Fruit fly (Drosophila melanogaster): ENCODE measurements around the gene Akt.

Gene Akt

dm6 chr3R:16115861-16116260 lies 16.8 kb downstream of the Akt start, which contains the start of gene Sb (continued):
- TF ChIP-seq scrt (GFP tag; optimal IDR thresholded peaks at IDR 0.05) = no peak

dm6 chr3R:16117359-16117758 lies 18.3 kb downstream of the Akt start:
- no peak for TF ChIP-seq CG8944 (GFP tag; optimal IDR thresholded peaks at IDR 0.05)
- TF ChIP-seq CG12942 (GFP tag; optimal IDR thresholded peaks at IDR 0.05) = no peak
- no peak for TF ChIP-seq mirr (GFP tag; optimal IDR thresholded peaks at IDR 0.05)
- TF ChIP-seq CHES-1-like (GFP tag; optimal IDR thresholded peaks at IDR 0.05) = no peak
- no peak for TF ChIP-seq CG18476 (GFP tag; optimal IDR thresholded peaks at IDR 0.05)
- no peak for TF ChIP-seq Ravus (GFP tag; IDR thresholded peaks at IDR 0.05)

dm6 chr3R:16119441-16119840 lies 20.4 kb downstream of the Akt start:
- TF ChIP-seq row (GFP tag; IDR thresholded peaks at IDR 0.05) (peak; percentile 38; the same call in 1 of the 3 replicates), dysf (GFP tag; IDR thresholded peaks at IDR 0.05) (peak; percentile 37; the same call in 1 of the 3 replicates), zen (tag; optimal IDR thresholded peaks at IDR 0.05) (peak; percentile 72), zfh1 (GFP tag; IDR thresholded peaks at IDR 0.05) (peak; percentile 70; the same call in 2 of the 3 replicates), tio (GFP tag; optimal IDR thresholded peaks at IDR 0.05) (peak; percentile 2), CG10209 (GFP tag; optimal IDR thresholded peaks at IDR 0.05) (peak; percentile 1), CG9727 (GFP tag; optimal IDR thresholded peaks at IDR 0.05) (peak; percentile 9), CG4404 (GFP tag; IDR thresholded peaks at IDR 0.05) (peak; percentile 22; the same call in 1 of the 2 replicates), CG14667 (GFP tag; IDR thresholded peaks at IDR 0.05) (peak; percentile 34; the same call in 1 of the 2 replicates), CG4820 (GFP tag; optimal IDR thresholded peaks at IDR 0.05) (peak; percentile 4), bsh (GFP tag; optimal IDR thresholded peaks at IDR 0.05) (peak; percentile 10 to 74), schlank (tag; optimal IDR thresholded peaks at IDR 0.05) (no peak), Xrp1 (GFP tag; IDR thresholded peaks at IDR 0.05) (peak; percentile 63; the same call in 1 of the 2 replicates), CG34224 (GFP tag; IDR thresholded peaks at IDR 0.05; ENCODE audit: partially characterized antibody) (no peak), Drgx (GFP tag; IDR thresholded peaks at IDR 0.05) (peak; percentile 89), CG10979 (tag; optimal IDR thresholded peaks at IDR 0.05) (peak; percentile 23), D19B (GFP tag; optimal IDR thresholded peaks at IDR 0.05) (peak; percentile 54), dmrt11E (tag; optimal IDR thresholded peaks at IDR 0.05) (peak; percentile 16), Chrac-16 (GFP tag; optimal IDR thresholded peaks at IDR 0.05) (no peak), ara (GFP tag; IDR thresholded peaks at IDR 0.05) (no peak), CG11504 (tag; optimal IDR thresholded peaks at IDR 0.05) (peak; percentile 22), pnt (GFP tag; optimal IDR thresholded peaks at IDR 0.05) (peak; percentile 6), Blimp-1 (GFP tag; optimal IDR thresholded peaks at IDR 0.05) (peak; percentile 16), otp (GFP tag; IDR thresholded peaks at IDR 0.05) (0 out of 3 replicates have a peak, but pooled peaks have one; percentile 24), Bgb (GFP tag; IDR thresholded peaks at IDR 0.05; ENCODE audit: partially characterized antibody) (no peak), HmgZ (tag; optimal IDR thresholded peaks at IDR 0.05) (no peak), phol (tag; optimal IDR thresholded peaks at IDR 0.05) (peak; percentile 16), CG15514 (GFP tag; optimal IDR thresholded peaks at IDR 0.05) (peak; percentile 1), prd (optimal IDR thresholded peaks at IDR 0.05) (no peak), prd (GFP tag; IDR thresholded peaks at IDR 0.05) (peak; percentile 86)

- TF ChIP-seq chinmo (GFP tag; IDR thresholded peaks at IDR 0.05; ENCODE audit: partially characterized antibody) = 0 out of 4 replicates have a peak, but pooled peaks have one; percentile 64
- 0 out of 3 replicates have a peak, but pooled peaks have one; percentile 15 for TF ChIP-seq CG34224 (GFP tag; IDR thresholded peaks at IDR 0.05; ENCODE audit: partially characterized antibody)
- TF ChIP-seq Jarid2 (GFP tag; optimal IDR thresholded peaks at IDR 0.05) = peak; percentile 11
- TF ChIP-seq Trl (optimal IDR thresholded peaks at IDR 0.05) = peak; percentile 19 to 39
- TF ChIP-seq Trl (GFP tag; optimal IDR thresholded peaks at IDR 0.05) = no peak
- no peak for TF ChIP-seq CG32532 (GFP tag; IDR thresholded peaks at IDR 0.05)
- TF ChIP-seq CG11247 (GFP tag; IDR thresholded peaks at IDR 0.05) = 0 out of 2 replicates have a peak, but pooled peaks have one; percentile 41
- 0 out of 3 replicates have a peak, but pooled peaks have one; percentile 32 for TF ChIP-seq CG34422 (GFP tag; IDR thresholded peaks at IDR 0.05)
- no peak for TF ChIP-seq fu2 (GFP tag; optimal IDR thresholded peaks at IDR 0.05)
- peak; percentile 37 for TF ChIP-seq sens (GFP tag)
- peak; percentile 71 for TF ChIP-seq CG3163 (GFP tag; optimal IDR thresholded peaks at IDR 0.05)
- no peak for TF ChIP-seq chn (GFP tag; optimal IDR thresholded peaks at IDR 0.05)
- no peak for TF ChIP-seq pita (GFP tag; optimal IDR thresholded peaks at IDR 0.05)
Measured at dm6 chr3R:16128471-16128870, 29.4 kb downstream of the Akt start.
